Worm (Caenorhabditis elegans): Measurements from ENCODE around the gene Y54F10AL.1.

ce11 chrIII:2535122-2535521, 47.6 kb downstream of the Y54F10AL.1 start:
- no peak for TF ChIP-seq ztf-18 (tag; optimal IDR thresholded peaks at IDR 0.05)
- TF ChIP-seq ztf-28 (GFP tag; IDR thresholded peaks at IDR 0.05): no peak
- TF ChIP-seq pha-4 (tag; optimal IDR thresholded peaks at IDR 0.05): no peak
- TF ChIP-seq nfya-2 (GFP tag; IDR thresholded peaks at IDR 0.05): no peak
- no peak for TF ChIP-seq unc-62 (GFP tag; optimal IDR thresholded peaks at IDR 0.05)
- TF ChIP-seq attf-5 (GFP tag; optimal IDR thresholded peaks at IDR 0.05): no peak
